Fruit fly (Drosophila melanogaster): ENCODE data around the gene CG12099.

CG12099 gene

dm6 chr3L:1549148-1549547, 9.1 kb downstream of the CG12099 start (continued):
- TF ChIP-seq Xrp1 (GFP tag; IDR thresholded peaks at IDR 0.05) (peak; percentile 53), dmrt99B (tag; optimal IDR thresholded peaks at IDR 0.05) (peak; percentile 39), Jarid2 (GFP tag; optimal IDR thresholded peaks at IDR 0.05) (peak; percentile 3), inv (GFP tag; IDR thresholded peaks at IDR 0.05; ENCODE audit: partially characterized antibody) (no peak), phol (tag; optimal IDR thresholded peaks at IDR 0.05) (peak; percentile 12), CG16863 (GFP tag; optimal IDR thresholded peaks at IDR 0.05) (no peak), NFAT (GFP tag; IDR thresholded peaks at IDR 0.05) (peak; percentile 29), CHES-1-like (GFP tag; optimal IDR thresholded peaks at IDR 0.05) (no peak), peb (GFP tag; IDR thresholded peaks at IDR 0.05) (0 out of 2 replicates have a peak, but pooled peaks have one; percentile 26), CG13624 (GFP tag; optimal IDR thresholded peaks at IDR 0.05) (peak; percentile 13), wek (GFP tag; optimal IDR thresholded peaks at IDR 0.05) (peak; percentile 7), sr (GFP tag; IDR thresholded peaks at IDR 0.05) (0 out of 3 replicates have a peak, but pooled peaks have one; percentile 11), CG11560 (tag; IDR thresholded peaks at IDR 0.05) (no peak), CG7963 (GFP tag; IDR thresholded peaks at IDR 0.05; ENCODE audit: partially characterized antibody) (no peak), en (GFP tag; optimal IDR thresholded peaks at IDR 0.05) (no peak), CG11504 (tag; optimal IDR thresholded peaks at IDR 0.05) (peak; percentile 35), gcm (GFP tag; optimal IDR thresholded peaks at IDR 0.05) (no peak), pb (GFP tag; optimal IDR thresholded peaks at IDR 0.05) (no peak), Atf6 (GFP tag; IDR thresholded peaks at IDR 0.05) (peak; percentile 59), Rfx (GFP tag; IDR thresholded peaks at IDR 0.05) (peak; percentile 57; the same call in 1 of the 2 replicates), CG15011 (GFP tag; optimal IDR thresholded peaks at IDR 0.05) (peak; percentile 39), Taf1 (GFP tag; IDR thresholded peaks at IDR 0.05) (0 out of 2 replicates have a peak, but pooled peaks have one; percentile 8), nom (GFP tag; optimal IDR thresholded peaks at IDR 0.05) (no peak), CG6689 (GFP tag; IDR thresholded peaks at IDR 0.05) (0 out of 2 replicates have a peak, but pooled peaks have one; percentile 20), CG12942 (GFP tag; optimal IDR thresholded peaks at IDR 0.05) (no peak), pan (optimal IDR thresholded peaks at IDR 0.05) (no peak), pan (GFP tag; optimal IDR thresholded peaks at IDR 0.05 in 1 of 2, IDR thresholded peaks at IDR 0.05 in 1 of 2) (no peak), Ptx1 (GFP tag; IDR thresholded peaks at IDR 0.05) (no peak), CG9817 (tag; optimal IDR thresholded peaks at IDR 0.05) (peak; percentile 2), Neu2 (GFP tag; optimal IDR thresholded peaks at IDR 0.05; ENCODE audit: borderline replicate concordance) (no peak), Hsf (GFP tag; optimal IDR thresholded peaks at IDR 0.05) (no peak), ap (GFP tag; IDR thresholded peaks at IDR 0.05) (no peak), CG15696 (tag; optimal IDR thresholded peaks at IDR 0.05) (peak; percentile 50), chif (GFP tag; optimal IDR thresholded peaks at IDR 0.05) (peak; percentile 4 to 12), CG13424 (tag; optimal IDR thresholded peaks at IDR 0.05) (peak; percentile 23), CG31388 (GFP tag; optimal IDR thresholded peaks at IDR 0.05) (no peak), Six4 (GFP tag; optimal IDR thresholded peaks at IDR 0.05) (no peak), gfzf (GFP tag; optimal IDR thresholded peaks at IDR 0.05) (no peak), Bdp1 (GFP tag; optimal IDR thresholded peaks at IDR 0.05) (no peak), Ravus (GFP tag; IDR thresholded peaks at IDR 0.05) (no peak), crp (GFP tag; optimal IDR thresholded peaks at IDR 0.05) (peak in 1 of 2 experiments; percentile 54), CG2875 (GFP tag; optimal IDR thresholded peaks at IDR 0.05) (peak; percentile 33), dysf (GFP tag; IDR thresholded peaks at IDR 0.05) (peak; percentile 45; the same call in 1 of the 3 replicates), lmd (GFP tag; IDR thresholded peaks at IDR 0.05) (peak; percentile 23; the same call in 1 of the 2 replicates), CG1647 (GFP tag; optimal IDR thresholded peaks at IDR 0.05) (peak; percentile 43), CG9609 (GFP tag; optimal IDR thresholded peaks at IDR 0.05) (peak; percentile 21), CG18476 (GFP tag; optimal IDR thresholded peaks at IDR 0.05) (no peak), CG14965 (GFP tag; optimal IDR thresholded peaks at IDR 0.05; ENCODE audit: borderline replicate concordance) (no peak), Scr (GFP tag; IDR thresholded peaks at IDR 0.05; ENCODE audit: partially characterized antibody) (0 out of 2 replicates have a peak, but pooled peaks have one; percentile 13), sens-2 (GFP tag; IDR thresholded peaks at IDR 0.05) (no peak; the same call in 1 of the 2 replicates)
